Fruit fly (Drosophila melanogaster): ENCODE measurements around the gene c12.1.

DNA sequence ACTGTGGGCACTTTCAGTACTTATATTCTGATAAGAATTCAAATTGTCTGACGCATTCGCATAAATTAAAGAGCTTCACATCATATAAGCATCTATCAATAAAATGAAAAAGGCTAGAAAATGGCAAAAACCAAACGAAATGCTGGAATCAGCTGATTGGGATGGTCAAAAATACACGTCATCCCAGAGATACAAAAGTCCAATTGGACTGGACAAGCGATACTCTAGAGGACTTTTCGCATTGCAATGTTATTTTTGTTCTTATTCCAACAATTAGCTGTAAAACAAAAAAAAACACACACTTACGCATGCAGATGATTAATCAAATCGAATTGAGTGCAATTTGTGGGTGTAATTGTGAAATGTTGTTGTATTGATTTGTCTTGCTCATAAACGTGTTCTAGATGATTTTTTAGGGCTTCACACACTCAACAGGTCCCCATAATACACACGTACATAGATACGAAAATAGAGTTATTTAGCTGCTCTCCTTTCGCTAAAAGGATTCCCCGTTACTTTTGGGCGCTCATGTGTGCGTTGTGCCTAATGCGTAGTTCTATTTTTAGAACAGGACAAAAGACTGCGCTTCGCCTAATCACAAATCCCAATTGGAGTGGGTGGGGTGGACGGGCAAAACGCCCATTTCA lies 36.9 kb downstream of the c12.1 start:
- TF ChIP-seq psq (optimal IDR thresholded peaks at IDR 0.05) (no peak), Sin3A (optimal IDR thresholded peaks at IDR 0.05) (no peak)
